Fruit fly (Drosophila melanogaster): ENCODE data around the gene CG2211.

CG2211 gene

DNA sequence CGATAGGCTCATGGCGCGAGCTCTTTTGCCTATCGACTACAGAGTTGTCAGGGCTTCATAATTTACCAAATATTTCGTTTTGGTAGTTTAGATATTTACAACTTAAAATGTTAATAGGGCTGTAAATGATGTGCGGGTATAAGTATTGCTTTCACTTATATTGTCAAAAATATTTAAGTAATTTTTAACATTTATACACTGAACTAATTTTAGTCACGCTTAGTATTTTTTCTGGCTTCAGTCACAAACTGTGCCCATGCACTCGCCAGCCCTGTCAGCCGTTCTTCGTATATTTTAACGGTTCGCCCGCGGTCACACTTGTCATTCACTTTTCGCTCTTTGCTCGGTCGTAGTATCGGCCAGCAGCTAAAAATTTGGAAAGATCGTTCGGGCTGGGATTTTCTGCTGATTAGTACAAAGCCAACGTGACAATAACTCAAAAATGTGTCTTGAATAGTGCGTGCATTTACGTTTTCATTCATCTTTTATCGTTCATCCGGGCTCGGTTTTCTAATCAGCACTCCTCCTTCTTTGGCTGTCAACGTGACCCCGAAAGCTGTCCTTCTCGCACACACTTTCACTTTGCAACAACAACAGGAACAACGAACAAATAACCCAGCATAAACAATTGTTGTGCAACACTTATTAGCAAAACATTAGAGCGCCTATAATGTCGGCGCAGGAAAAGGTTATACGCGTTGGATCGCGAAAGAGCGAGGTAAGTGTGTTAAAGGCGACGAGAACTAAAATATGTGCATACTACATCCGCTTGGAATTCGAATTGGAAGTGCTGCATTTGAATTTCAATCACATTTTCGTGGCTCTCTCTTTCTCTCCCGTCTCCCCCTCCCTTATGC lies at the start of gene CG2211, which contains the start of gene Hmbs (continued):
- peak; percentile 89 for TF ChIP-seq CG30403 (GFP tag; optimal IDR thresholded peaks at IDR 0.05)
- peak; percentile 61 for TF ChIP-seq CG6254 (GFP tag; optimal IDR thresholded peaks at IDR 0.05)

DNA sequence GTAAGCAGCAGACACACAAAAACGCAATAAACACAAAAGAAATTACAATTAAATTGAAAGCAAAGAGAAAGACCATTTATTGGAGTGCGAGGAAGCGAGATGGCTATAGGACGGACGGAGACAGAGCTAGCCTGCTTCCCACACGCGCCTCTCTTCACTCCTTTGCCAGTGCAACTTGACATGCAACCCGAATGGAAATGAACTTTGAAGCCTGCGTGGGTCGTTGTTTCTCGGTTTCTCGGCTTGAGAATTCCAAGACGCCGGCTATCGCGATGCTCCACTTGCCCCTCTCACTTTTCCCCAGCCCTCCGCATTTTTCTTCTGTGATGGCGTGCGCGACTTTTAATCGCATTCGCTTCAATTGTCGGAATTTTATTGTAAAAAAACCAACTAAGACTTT lies 45.8 kb upstream of the CG2211 start:
- TF ChIP-seq pros (GFP tag; optimal IDR thresholded peaks at IDR 0.05) (peak; percentile 10), Pdp1 (GFP tag; optimal IDR thresholded peaks at IDR 0.05) (no peak), CG1832 (GFP tag; optimal IDR thresholded peaks at IDR 0.05) (peak; percentile 49), CG10321 (GFP tag; IDR thresholded peaks at IDR 0.05) (peak; percentile 90), Sry-δ (GFP tag; optimal IDR thresholded peaks at IDR 0.05) (no peak), nom (GFP tag; optimal IDR thresholded peaks at IDR 0.05) (peak; percentile 72), her (GFP tag; optimal IDR thresholded peaks at IDR 0.05) (no peak), crol (GFP tag; IDR thresholded peaks at IDR 0.05) (peak; percentile 71; the same call in 1 of the 2 replicates), Med (GFP tag) (peak; percentile 24), bsh (GFP tag; optimal IDR thresholded peaks at IDR 0.05) (peak in 1 of 2 experiments; percentile 30)

DNA sequence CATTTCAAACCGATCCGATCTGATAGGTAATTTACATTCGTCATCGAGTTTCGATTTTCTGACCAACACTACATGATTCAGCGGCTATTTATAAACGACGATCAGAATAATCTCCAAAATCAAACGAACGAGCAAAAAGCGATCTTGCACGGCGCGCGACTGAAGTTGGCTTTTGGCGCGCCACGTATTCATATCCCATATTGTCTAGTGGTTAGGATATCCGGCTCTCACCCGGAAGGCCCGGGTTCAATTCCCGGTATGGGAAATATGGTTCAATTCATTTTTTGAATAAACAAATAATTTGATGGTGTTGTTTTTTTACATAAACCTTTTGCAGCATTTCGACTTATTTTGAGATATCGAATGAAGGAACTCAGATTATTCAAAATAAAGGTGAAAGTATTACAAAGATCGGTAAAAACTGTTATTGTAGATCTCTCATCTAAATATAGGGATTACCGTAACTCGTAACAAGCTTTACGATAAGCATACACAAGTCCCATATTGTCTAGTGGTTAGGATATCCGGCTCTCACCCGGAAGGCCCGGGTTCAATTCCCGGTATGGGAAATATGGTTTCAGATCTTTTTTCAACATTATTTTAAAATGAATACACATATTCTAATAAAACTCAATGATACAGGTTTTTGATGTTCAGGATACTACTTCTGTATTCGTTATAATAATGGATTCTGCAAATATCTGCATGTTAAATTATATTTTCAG lies 44.7 kb upstream of the CG2211 start:
- TF ChIP-seq Dll (GFP tag; IDR thresholded peaks at IDR 0.05; ENCODE audit: partially characterized antibody) (peak; percentile 43; the same call in 1 of the 4 replicates), Pdp1 (GFP tag; optimal IDR thresholded peaks at IDR 0.05) (peak in 1 of 2 experiments; percentile 10), knrl (GFP tag; IDR thresholded peaks at IDR 0.05; ENCODE audit: partially characterized antibody) (peak; percentile 50; the same call in 2 of the 3 replicates), CG10543 (GFP tag; optimal IDR thresholded peaks at IDR 0.05) (no peak), CG12071 (GFP tag; optimal IDR thresholded peaks at IDR 0.05) (no peak), pum (GFP tag; optimal IDR thresholded peaks at IDR 0.05) (no peak), Bgb (GFP tag; IDR thresholded peaks at IDR 0.05; ENCODE audit: partially characterized antibody) (peak; percentile 44; the same call in 1 of the 2 replicates), vnd (GFP tag; IDR thresholded peaks at IDR 0.05; ENCODE audit: partially characterized antibody) (peak; percentile 27; the same call in 1 of the 3 replicates), Doc3 (GFP tag; IDR thresholded peaks at IDR 0.05; ENCODE audit: partially characterized antibody) (0 out of 3 replicates have a peak, but pooled peaks have one; percentile 30), CG6791 (GFP tag; IDR thresholded peaks at IDR 0.05; ENCODE audit: partially characterized antibody) (peak; percentile 76), hth (optimal IDR thresholded peaks at IDR 0.05) (no peak), Fer1 (GFP tag; optimal IDR thresholded peaks at IDR 0.05) (no peak), CG14860 (GFP tag; IDR thresholded peaks at IDR 0.05; ENCODE audit: partially characterized antibody) (peak; percentile 50; the same call in 1 of the 3 replicates), Opbp (GFP tag; IDR thresholded peaks at IDR 0.05; ENCODE audit: partially characterized antibody) (peak; percentile 69; the same call in 2 of the 3 replicates), gem (tag; optimal IDR thresholded peaks at IDR 0.05) (no peak), CG4328 (GFP tag; optimal IDR thresholded peaks at IDR 0.05) (no peak), chm (GFP tag; IDR thresholded peaks at IDR 0.05) (peak; percentile 8; the same call in 1 of the 2 replicates), CG16813 (GFP tag; IDR thresholded peaks at IDR 0.05; ENCODE audit: partially characterized antibody) (peak; percentile 61; the same call in 2 of the 3 replicates), CG8290 (GFP tag; optimal IDR thresholded peaks at IDR 0.05) (peak; percentile 69), CG8290 (tag; optimal IDR thresholded peaks at IDR 0.05) (no peak), Bdp1 (GFP tag; optimal IDR thresholded peaks at IDR 0.05) (peak; percentile 96), CG10366 (GFP tag; IDR thresholded peaks at IDR 0.05) (no peak), CG42726 (GFP tag; IDR thresholded peaks at IDR 0.05; ENCODE audit: partially characterized antibody) (peak; percentile 29; the same call in 1 of the 2 replicates), bbx (GFP tag; IDR thresholded peaks at IDR 0.05; ENCODE audit: partially characterized antibody) (peak; percentile 50; the same call in 1 of the 2 replicates), hb (GFP tag; IDR thresholded peaks at IDR 0.05; ENCODE audit: partially characterized antibody) (0 out of 3 replicates have a peak, but pooled peaks have one; percentile 42), amos (GFP tag; IDR thresholded peaks at IDR 0.05; ENCODE audit: partially characterized antibody) (peak; percentile 66), CG1603 (tag; optimal IDR thresholded peaks at IDR 0.05) (no peak), Scr (GFP tag; IDR thresholded peaks at IDR 0.05; ENCODE audit: partially characterized antibody) (peak; percentile 52), CG10267 (tag; optimal IDR thresholded peaks at IDR 0.05) (peak; percentile 24), tna (GFP tag; IDR thresholded peaks at IDR 0.05; ENCODE audit: partially characterized antibody) (peak; percentile 57)

Measured in whole organism, embryonic.